Fruit fly (Drosophila melanogaster) whole organism, wandering third instar larva: ENCODE measurements around the gene olf413.

Experiments used
- CrebA ChIP-seq: fragments of 200-800 bp; sonication (Bioruptor generic); optimal IDR thresholded peaks from 2 replicates; lab custom pipeline; 2016; ENCODE audit warnings: missing biosample characterization, mild to moderate bottlenecking, missing genetic modification characterization, borderline replicate concordance
- Dfd ChIP-seq: fragments of >200 bp; optimal IDR thresholded peaks from 2 replicates; lab custom pipeline; 2017; ENCODE audit warnings: missing biosample characterization, missing genetic modification characterization
- Hr83 ChIP-seq: fragments of 200-300 bp; sonication (Bioruptor generic); optimal IDR thresholded peaks from 2 replicates; lab custom pipeline; 2016; ENCODE audit warnings: missing biosample characterization, mild to moderate bottlenecking, missing genetic modification characterization, moderate library complexity; ENCODE audit not compliant: poor library complexity, severe bottlenecking
- Myc ChIP-seq: fragments of >200 bp; optimal IDR thresholded peaks from 2 replicates; lab custom pipeline; 2017
- dl ChIP-seq, 2 experiments: fragments of 175-275, 200-275 bp in 1 of 2; fragments of 200-275 bp in 1 of 2; sonication (Bioruptor generic); optimal IDR thresholded peaks; lab custom pipeline; 2018; ENCODE audit warnings: mild to moderate bottlenecking in 2 of 2, missing biosample characterization in 2 of 2, missing genetic modification characterization in 2 of 2, moderate library complexity in 2 of 2; ENCODE audit not compliant: partially characterized antibody in 2 of 2, insufficient read depth in 1 of 2
- fru ChIP-seq: fragments of 200-800 bp; sonication (Bioruptor generic); optimal IDR thresholded peaks from 3 replicates; lab custom pipeline; 2016; ENCODE audit warnings: missing biosample characterization, mild to moderate bottlenecking, missing genetic modification characterization
- h ChIP-seq: fragments of 200-800 bp; sonication (Bioruptor generic); optimal IDR thresholded peaks from 3 replicates; lab custom pipeline; 2016; ENCODE audit warnings: missing biosample characterization, mild to moderate bottlenecking, missing genetic modification characterization
- psq ChIP-seq: fragments of 200-800 bp; sonication (Bioruptor generic); optimal IDR thresholded peaks from 3 replicates; lab custom pipeline; 2017; ENCODE audit warnings: missing biosample characterization, mild to moderate bottlenecking, missing genetic modification characterization, moderate library complexity

dm6 chr3L:22179091-22179778 is 43.3 kb downstream of the olf413 start:
- TF ChIP-seq CrebA (no peak), Dfd (GFP tag; lab: Kevin White, UChicago) (no peak), Hr83 (no peak), h (GFP tag; lab: Kevin White, UChicago) (no peak), dl (GFP tag; optimal IDR thresholded peaks at IDR 0.05; lab: Kevin White, UChicago; ENCODE audit: insufficient read depth in 1 of 2, partially characterized antibody in 2 of 2) (no peak), fru (no peak), Myc (no peak), psq (GFP tag; lab: Kevin White, UChicago) (no peak)
